Worm (Caenorhabditis elegans): ENCODE results near the gene Y62E10A.20.

Gene Y62E10A.20

ce11 chrIV:13386043-13386442, at the start of gene Y62E10A.20, which contains the start of the genes Y62E10A.23 and mdt-9 (continued):
- TF ChIP-seq xnd-1 (tag; optimal IDR thresholded peaks at IDR 0.05) = no peak
- no peak for TF ChIP-seq aptf-2 (GFP tag; conservative IDR thresholded peaks at IDR 0.05)
- peak in 1 of 3 experiments; percentile 73 for TF ChIP-seq lin-35 (GFP tag; optimal IDR thresholded peaks at IDR 0.05)
- peak; percentile 3 for TF ChIP-seq snpc-3.4 (tag; optimal IDR thresholded peaks at IDR 0.05)
- TF ChIP-seq D2030.7 (GFP tag; IDR thresholded peaks at IDR 0.05) = peak; percentile 40
- no peak for TF ChIP-seq sdz-38 (tag; optimal IDR thresholded peaks at IDR 0.05)
- peak; percentile 39 for TF ChIP-seq rpc-1 (optimal IDR thresholded peaks at IDR 0.05)
- TF ChIP-seq rpc-1 (tag; optimal IDR thresholded peaks at IDR 0.05) = no peak
- TF ChIP-seq Y95B8A.8 (GFP tag; IDR thresholded peaks at IDR 0.05) = no peak
- no peak for TF ChIP-seq F22D6.2 (tag; optimal IDR thresholded peaks at IDR 0.05)
- no peak for TF ChIP-seq rec-8 (tag; optimal IDR thresholded peaks at IDR 0.05)
- TF ChIP-seq Y67H2A.10 (GFP tag; conservative IDR thresholded peaks at IDR 0.05) = no peak
- no peak for TF ChIP-seq snpc-4 (GFP tag; optimal IDR thresholded peaks at IDR 0.05)
- TF ChIP-seq snpc-4 (tag; optimal IDR thresholded peaks at IDR 0.05) = peak; percentile 5 to 81 (median 66)
- no peak for TF ChIP-seq lir-1 (GFP tag; conservative IDR thresholded peaks at IDR 0.05)
- TF ChIP-seq unc-130 (GFP tag; optimal IDR thresholded peaks at IDR 0.05) = peak; percentile 50
- TF ChIP-seq lin-40 (tag; optimal IDR thresholded peaks at IDR 0.05) = peak; percentile 47
- no peak for TF ChIP-seq akir-1 (GFP tag; optimal IDR thresholded peaks at IDR 0.05)
- no peak for TF ChIP-seq ztf-6 (GFP tag; IDR thresholded peaks at IDR 0.05)
- no peak for TF ChIP-seq C17E4.6 (GFP tag; IDR thresholded peaks at IDR 0.05)
- TF ChIP-seq F33H1.4 (GFP tag; IDR thresholded peaks at IDR 0.05) = peak; percentile 46
- TF ChIP-seq lin-54 (GFP tag; optimal IDR thresholded peaks at IDR 0.05) = peak; percentile 29
- TF ChIP-seq T26A5.8 (tag; optimal IDR thresholded peaks at IDR 0.05) = no peak
- no peak for TF ChIP-seq die-1 (tag; optimal IDR thresholded peaks at IDR 0.05)
- TF ChIP-seq pbrm-1 (GFP tag; IDR thresholded peaks at IDR 0.05) = no peak
- no peak for TF ChIP-seq hmg-1.2 (GFP tag; IDR thresholded peaks at IDR 0.05)
- TF ChIP-seq cebp-1 (GFP tag; IDR thresholded peaks at IDR 0.05) = no peak
- TF ChIP-seq cebp-1 (tag; optimal IDR thresholded peaks at IDR 0.05) = peak; percentile 45
- TF ChIP-seq F55B11.4 (tag; optimal IDR thresholded peaks at IDR 0.05; ENCODE audit: borderline replicate concordance, insufficient read depth) = no peak
- TF ChIP-seq B0019.2 (GFP tag; conservative IDR thresholded peaks at IDR 0.05) = no peak
- TF ChIP-seq ztf-3 (GFP tag; optimal IDR thresholded peaks at IDR 0.05) = no peak
- no peak for TF ChIP-seq nfyb-1 (GFP tag; IDR thresholded peaks at IDR 0.05)
- no peak for TF ChIP-seq zim-3 (tag; optimal IDR thresholded peaks at IDR 0.05)
- TF ChIP-seq B0336.3 (GFP tag; IDR thresholded peaks at IDR 0.05) = no peak
- no peak for TF ChIP-seq ama-1 (optimal IDR thresholded peaks at IDR 0.05)
- no peak for TF ChIP-seq ama-1 (GFP tag; optimal IDR thresholded peaks at IDR 0.05)
- no peak for TF ChIP-seq hlh-26 (GFP tag; conservative IDR thresholded peaks at IDR 0.05)
- TF ChIP-seq tbp1 (GFP tag; optimal IDR thresholded peaks at IDR 0.05) = peak; percentile 42
- no peak for TF ChIP-seq chd-7 (tag; optimal IDR thresholded peaks at IDR 0.05)
- peak; percentile 69 for TF ChIP-seq F49E8.2 (tag; optimal IDR thresholded peaks at IDR 0.05; ENCODE audit: insufficient read depth)
- TF ChIP-seq hrde-1 (tag; optimal IDR thresholded peaks at IDR 0.05; ENCODE audit: borderline replicate concordance) = no peak
- TF ChIP-seq sea-2 (GFP tag; IDR thresholded peaks at IDR 0.05) = no peak
- no peak for TF ChIP-seq F37B4.10 (GFP tag; IDR thresholded peaks at IDR 0.05)
- TF ChIP-seq ztf-22 (GFP tag; optimal IDR thresholded peaks at IDR 0.05) = no peak
- TF ChIP-seq Y79H2A.3 (GFP tag; conservative IDR thresholded peaks at IDR 0.05) = no peak
- no peak for TF ChIP-seq hlh-12 (tag; optimal IDR thresholded peaks at IDR 0.05)
- TF ChIP-seq ceh-100 (GFP tag; IDR thresholded peaks at IDR 0.05) = peak; percentile 63
- TF ChIP-seq mcd-1 (GFP tag; IDR thresholded peaks at IDR 0.05) = peak; percentile 91
- TF ChIP-seq attf-5 (GFP tag; optimal IDR thresholded peaks at IDR 0.05) = peak; percentile 74
- no peak for TF ChIP-seq lsy-27 (tag; optimal IDR thresholded peaks at IDR 0.05; ENCODE audit: borderline replicate concordance, insufficient read depth)

Measured in whole organism, young adult.